Worm (Caenorhabditis elegans) whole organism, dauer: ENCODE results near the gene madf-9.

ENCODE experiments used
- unc-62 ChIP-seq: sonication (generic microtip); optimal IDR thresholded peaks from 2 replicates; lab custom pipeline; 2017; ENCODE audit warnings: missing biosample characterization, missing genetic modification reagents, missing genetic modification characterization

madf-9 gene

ce11 chrIV:3654823-3655222 lies 17.9 kb downstream of the madf-9 start:
- no peak for TF ChIP-seq unc-62 (GFP tag; lab: Kevin White, UChicago)

- TF ChIP-seq unc-62 (GFP tag; lab: Kevin White, UChicago): no peak
Measured at ce11 chrIV:3655896-3656295, 19.0 kb downstream of the madf-9 start.

DNA sequence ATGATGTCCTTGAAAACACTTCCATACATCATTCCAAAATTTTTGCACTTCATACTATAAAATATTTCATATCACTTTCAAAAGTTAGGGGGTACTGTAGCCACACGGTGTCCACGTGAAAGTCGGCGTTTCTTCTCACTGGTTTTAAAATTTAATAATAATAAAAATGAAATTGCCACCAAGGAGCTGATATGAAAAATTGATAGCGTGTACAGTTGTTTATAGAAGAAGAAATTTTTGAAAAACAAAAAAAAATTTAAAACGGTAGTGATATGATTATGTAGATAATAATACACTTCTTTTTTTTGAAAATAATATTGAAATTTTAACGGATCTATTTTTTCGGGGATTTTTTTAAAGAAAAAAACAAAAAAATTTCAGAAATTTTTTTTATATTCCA lies 23.1 kb downstream of the madf-9 start:
- no peak for TF ChIP-seq unc-62 (GFP tag; lab: Kevin White, UChicago)

DNA sequence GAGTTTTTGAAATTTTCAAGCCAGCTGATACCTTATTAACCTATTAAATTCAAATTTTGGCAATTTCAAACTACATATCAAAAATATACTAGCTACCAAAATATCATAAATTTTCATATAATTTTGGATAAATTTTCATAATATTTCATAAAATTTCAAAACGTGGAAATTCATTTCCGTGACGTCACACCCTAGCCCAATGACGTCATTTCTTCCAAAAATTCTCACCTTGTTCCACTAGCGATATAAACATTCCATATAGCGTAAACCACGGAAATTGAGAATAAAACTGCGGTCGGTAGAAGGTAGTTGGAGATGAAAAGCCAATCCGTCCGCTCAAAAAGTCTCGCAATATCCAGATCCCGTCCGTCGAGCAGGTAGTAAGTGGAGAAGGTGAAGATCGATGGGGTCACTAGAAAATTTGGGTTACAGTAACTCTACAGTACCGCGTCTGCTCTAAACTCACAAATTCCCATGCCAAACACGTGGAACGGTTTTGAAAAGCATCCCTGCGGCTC lies 24.3 kb downstream of the madf-9 start:
- TF ChIP-seq unc-62 (GFP tag; lab: Kevin White, UChicago): no peak

DNA sequence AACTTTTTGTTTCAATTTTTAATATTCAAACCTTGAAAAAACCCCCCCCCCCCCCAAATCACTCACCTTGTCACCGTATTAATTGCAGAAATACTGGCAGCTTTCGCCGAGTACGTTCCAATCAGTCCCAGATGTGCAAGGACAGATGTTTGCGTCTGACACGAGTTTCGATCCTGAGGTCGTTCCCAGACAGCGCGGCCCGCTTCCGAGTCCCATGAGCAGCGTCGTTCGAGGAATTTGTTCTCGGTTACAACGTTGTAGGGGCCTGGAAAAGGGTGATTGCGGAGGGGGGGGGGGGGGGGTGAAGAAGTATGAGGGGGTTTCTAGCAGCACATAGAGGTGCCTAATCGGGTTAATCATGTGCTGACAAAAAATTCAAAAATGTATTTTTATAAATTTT lies 26.0 kb downstream of the madf-9 start:
- TF ChIP-seq unc-62 (GFP tag; lab: Kevin White, UChicago): no peak

- no peak for TF ChIP-seq unc-62 (GFP tag; lab: Kevin White, UChicago)
Measured at ce11 chrIV:3665089-3665488, 28.2 kb downstream of the madf-9 start.

DNA sequence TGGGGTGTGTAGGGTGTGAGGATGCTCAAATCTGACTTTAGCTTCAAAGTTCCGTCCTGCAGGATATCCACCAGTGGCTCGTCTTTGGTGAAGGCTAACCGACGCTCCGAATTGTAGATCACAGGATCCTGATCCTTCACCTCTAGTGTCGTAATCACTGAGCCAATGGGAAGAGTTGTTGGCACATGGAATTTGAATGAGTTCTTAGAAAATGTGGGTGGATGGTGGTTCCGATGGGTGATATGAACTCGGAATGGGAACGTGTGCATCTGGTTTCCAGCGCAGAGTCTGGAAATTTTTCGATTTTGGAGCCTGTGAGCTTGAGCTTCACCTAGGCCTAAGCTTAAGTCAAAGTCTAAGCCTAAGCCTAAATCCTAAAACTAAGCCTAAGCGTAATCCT lies 29.7 kb downstream of the madf-9 start:
- TF ChIP-seq unc-62 (GFP tag; lab: Kevin White, UChicago): no peak

- TF ChIP-seq unc-62 (GFP tag; lab: Kevin White, UChicago): no peak
Measured at ce11 chrIV:3667796-3668195, 30.9 kb downstream of the madf-9 start.

DNA sequence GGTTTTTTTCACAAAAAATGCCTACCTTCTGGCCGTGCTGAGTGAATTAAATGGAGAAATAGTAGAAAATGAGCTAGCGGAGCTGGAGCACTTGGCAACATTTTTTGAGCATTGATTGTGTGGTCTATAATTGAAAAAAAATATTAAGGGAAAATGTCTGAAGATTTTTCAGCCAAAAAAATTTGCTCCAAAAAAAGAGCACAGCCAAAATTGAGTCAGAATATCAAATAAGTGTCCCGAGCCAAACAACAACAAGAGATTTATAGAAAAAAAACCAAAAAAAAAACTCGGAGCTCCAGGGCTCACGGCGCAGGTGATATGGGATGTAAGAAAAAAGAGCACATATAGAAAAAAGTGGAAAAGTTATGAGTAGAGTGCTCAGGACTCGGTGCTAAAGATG lies 31.7 kb downstream of the madf-9 start, which contains the start of gene fmil-1:
Gene fmil-1 (minus strand): TSS at position 101 of the 400 bp plus-strand sequence.
- no peak for TF ChIP-seq unc-62 (GFP tag; lab: Kevin White, UChicago)

- no peak for TF ChIP-seq unc-62 (GFP tag; lab: Kevin White, UChicago)
Measured at ce11 chrIV:3681763-3682162, 44.9 kb downstream of the madf-9 start.

- TF ChIP-seq unc-62 (GFP tag; lab: Kevin White, UChicago): no peak
Measured at ce11 chrIV:3686260-3686659, 49.4 kb downstream of the madf-9 start.

DNA sequence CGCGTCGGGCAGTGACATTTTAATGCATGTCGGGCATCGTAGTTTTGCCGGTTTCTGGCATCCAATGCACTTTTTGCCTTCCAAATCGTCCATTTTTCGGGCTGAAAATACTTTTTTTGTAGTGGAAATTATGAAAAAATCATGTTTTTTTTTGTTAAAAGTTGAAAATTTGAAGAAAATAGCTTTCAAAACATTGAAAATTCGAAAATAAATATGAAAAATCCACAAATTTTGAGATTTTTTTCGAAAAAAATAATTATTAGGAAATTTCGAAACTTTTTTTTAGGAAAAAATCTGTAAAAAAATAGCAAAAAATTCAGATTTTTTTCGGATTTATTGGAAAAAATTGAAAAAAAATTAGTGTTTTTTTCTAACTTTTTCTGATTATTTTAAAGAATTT lies 49.9 kb downstream of the madf-9 start, which contains the start of gene map-1:
Gene map-1 (minus strand): TSS at position 101 of the 400 bp plus-strand sequence.
- TF ChIP-seq unc-62 (GFP tag; lab: Kevin White, UChicago): no peak

- no peak for TF ChIP-seq unc-62 (GFP tag; lab: Kevin White, UChicago)
Measured at ce11 chrIV:3688050-3688449, 51.2 kb downstream of the madf-9 start.
